Worm (Caenorhabditis elegans): ENCODE results near the gene rabr-3.

DNA sequence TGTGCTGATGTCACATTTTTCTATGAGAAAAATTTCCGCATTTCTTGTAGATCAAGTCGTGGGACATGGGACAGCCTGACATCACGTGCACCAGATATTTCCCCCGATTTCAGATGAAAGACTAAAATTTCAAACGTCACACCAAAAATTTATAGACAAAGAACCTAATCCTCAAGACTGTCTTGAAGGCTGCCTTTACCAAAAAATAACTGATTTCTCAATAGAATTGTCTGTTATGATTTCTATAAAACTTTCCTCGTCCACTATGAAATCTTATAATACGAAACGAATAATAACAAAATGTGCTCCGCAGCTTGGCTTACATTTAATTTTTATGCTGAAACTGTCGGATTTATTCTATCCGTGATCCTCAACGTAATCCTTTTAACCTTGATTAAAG is 15.1 kb upstream of the rabr-3 start, which contains the start of gene str-106:
- TF ChIP-seq K12H6.12 (tag; optimal IDR thresholded peaks at IDR 0.05) (no peak), unc-62 (GFP tag; optimal IDR thresholded peaks at IDR 0.05) (no peak), lin-26 (GFP tag; IDR thresholded peaks at IDR 0.05) (no peak), F55B11.4 (tag; optimal IDR thresholded peaks at IDR 0.05; ENCODE audit: borderline replicate concordance, insufficient read depth) (no peak)

Measured in whole organism, young adult.